Worm (Caenorhabditis elegans) whole organism, midembryonic: ENCODE measurements around the gene ceh-10.

ENCODE experiments used
- T22C8.4 ChIP-seq: fragments of 200-800 bp; sonication (Bioruptor generic); IDR thresholded peaks from 2 replicates; pipeline ENCODE4 v1.3.6; 2022; ENCODE audit warnings: missing genetic modification characterization, missing compliant biosample characterization
- cog-1 ChIP-seq: sonication (generic microtip); optimal IDR thresholded peaks from 2 replicates; lab custom pipeline; 2016; ENCODE audit warnings: missing genetic modification characterization, missing compliant biosample characterization
- flt-1 ChIP-seq: fragments of 200-800 bp; sonication (Bioruptor generic); IDR thresholded peaks from 2 replicates; pipeline ENCODE4 v1.3.6; 2022; ENCODE audit warnings: missing genetic modification characterization, missing compliant biosample characterization
- klf-2 ChIP-seq: fragments of 200-800 bp; sonication (Bioruptor generic); conservative IDR thresholded peaks from 2 replicates; pipeline ENCODE4 v1.3.6; 2022; ENCODE audit warnings: missing genetic modification reagents, missing genetic modification characterization, missing compliant biosample characterization
- med-1 ChIP-seq: sonication (generic microtip); optimal IDR thresholded peaks from 2 replicates; lab custom pipeline; 2017; ENCODE audit warnings: missing genetic modification characterization, mild to moderate bottlenecking, missing compliant biosample characterization, antibody characterized with exemption, missing genetic modification reagents; ENCODE audit not compliant: insufficient read depth
- ref-1 ChIP-seq: fragments of 200-800 bp; sonication (Bioruptor generic); conservative IDR thresholded peaks from 2 replicates; pipeline ENCODE4 v1.3.6; 2022; ENCODE audit warnings: missing genetic modification reagents, missing genetic modification characterization, missing compliant biosample characterization
- tab-1 ChIP-seq: fragments of 200-800 bp; sonication (Bioruptor generic); IDR thresholded peaks from 2 replicates; pipeline ENCODE4 v1.3.6; 2022; ENCODE audit warnings: missing genetic modification characterization, missing compliant biosample characterization
- ztf-23 ChIP-seq: fragments of 200-800 bp; sonication (Bioruptor generic); IDR thresholded peaks from 2 replicates; pipeline ENCODE4 v1.3.6; 2022; ENCODE audit warnings: missing genetic modification reagents, missing genetic modification characterization, missing compliant biosample characterization
- ztf-29 ChIP-seq: fragments of 200-800 bp; sonication (Bioruptor generic); IDR thresholded peaks from 2 replicates; pipeline ENCODE4 v1.3.6; 2022; ENCODE audit warnings: missing genetic modification reagents, missing genetic modification characterization, missing compliant biosample characterization

Gene ceh-10

ce11 chrIII:5840277-5840676, 41.4 kb downstream of the ceh-10 start:
- no peak for TF ChIP-seq ztf-23
- no peak for TF ChIP-seq ztf-29 (GFP tag; lab: Robert Waterston, UW)
- no peak for TF ChIP-seq tab-1 (GFP tag; lab: Robert Waterston, UW)
- no peak for TF ChIP-seq klf-2 (GFP tag; lab: Robert Waterston, UW)
- no peak for TF ChIP-seq ref-1 (GFP tag; lab: Robert Waterston, UW)
- TF ChIP-seq flt-1, result no peak
- TF ChIP-seq cog-1 (tag; lab: Kevin White, UChicago), result no peak
- TF ChIP-seq med-1 (GFP tag; lab: Kevin White, UChicago), result no peak
- no peak for TF ChIP-seq T22C8.4 (GFP tag; lab: Robert Waterston, UW)

ce11 chrIII:5840815-5841573, 42.1 kb downstream of the ceh-10 start:
- TF ChIP-seq T22C8.4 (GFP tag; lab: Robert Waterston, UW) (no peak), ztf-29 (GFP tag; lab: Robert Waterston, UW) (no peak), cog-1 (tag; lab: Kevin White, UChicago) (no peak), tab-1 (GFP tag; lab: Robert Waterston, UW) (no peak), ref-1 (GFP tag; lab: Robert Waterston, UW) (no peak), flt-1 (no peak), med-1 (GFP tag; lab: Kevin White, UChicago) (no peak), ztf-23 (no peak), klf-2 (GFP tag; lab: Robert Waterston, UW) (no peak)

DNA sequence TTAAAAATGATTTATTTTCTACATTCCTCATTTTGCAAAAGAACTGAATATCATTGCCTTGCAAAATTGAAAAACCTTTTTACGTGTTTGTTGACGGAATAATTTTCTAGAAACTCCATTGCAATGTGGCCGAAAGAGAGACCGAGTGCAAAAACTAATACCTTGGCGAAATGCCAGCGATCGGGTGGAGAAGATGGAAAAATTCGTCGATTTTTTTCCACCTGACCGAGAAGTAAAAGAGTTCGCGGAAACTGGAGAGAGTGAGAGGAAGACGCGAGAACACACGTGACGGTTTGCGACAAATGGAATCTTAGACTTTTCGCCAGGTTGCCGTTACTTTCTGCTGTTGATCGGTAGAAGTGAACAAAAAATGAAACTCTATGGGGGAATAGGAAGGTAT, 42.8 kb downstream of the ceh-10 start:
- TF ChIP-seq ztf-23, result no peak
- TF ChIP-seq T22C8.4 (GFP tag; lab: Robert Waterston, UW), result no peak

DNA sequence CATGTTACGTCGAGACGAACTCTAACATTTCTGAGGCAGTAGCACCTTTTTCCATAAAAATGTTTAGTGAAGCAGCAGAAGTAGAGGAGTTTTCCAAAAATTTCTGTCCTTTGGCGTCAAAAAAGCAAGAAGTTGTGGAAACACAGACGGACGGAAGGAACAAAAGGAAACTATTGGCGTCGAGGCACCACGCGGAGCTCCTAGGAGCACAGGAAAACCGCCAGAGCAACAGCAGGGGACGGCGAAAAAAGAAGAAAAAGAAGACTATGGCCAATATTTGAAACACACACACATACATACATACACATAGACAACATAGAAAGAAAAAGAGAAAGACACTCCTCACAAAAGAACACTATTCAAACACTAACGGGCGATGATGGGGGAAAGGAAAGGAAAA, 44.1 kb downstream of the ceh-10 start:
- TF ChIP-seq ref-1 (GFP tag; lab: Robert Waterston, UW) (no peak), T22C8.4 (GFP tag; lab: Robert Waterston, UW) (no peak), ztf-23 (no peak), flt-1 (no peak), cog-1 (tag; lab: Kevin White, UChicago) (no peak), klf-2 (GFP tag; lab: Robert Waterston, UW) (no peak)

ce11 chrIII:5843662-5844061, 44.8 kb downstream of the ceh-10 start:
- TF ChIP-seq ref-1 (GFP tag; lab: Robert Waterston, UW) (no peak), med-1 (GFP tag; lab: Kevin White, UChicago) (no peak), T22C8.4 (GFP tag; lab: Robert Waterston, UW) (no peak), flt-1 (no peak), ztf-29 (GFP tag; lab: Robert Waterston, UW) (no peak), klf-2 (GFP tag; lab: Robert Waterston, UW) (no peak), tab-1 (GFP tag; lab: Robert Waterston, UW) (no peak), ztf-23 (no peak), cog-1 (tag; lab: Kevin White, UChicago) (no peak)

DNA sequence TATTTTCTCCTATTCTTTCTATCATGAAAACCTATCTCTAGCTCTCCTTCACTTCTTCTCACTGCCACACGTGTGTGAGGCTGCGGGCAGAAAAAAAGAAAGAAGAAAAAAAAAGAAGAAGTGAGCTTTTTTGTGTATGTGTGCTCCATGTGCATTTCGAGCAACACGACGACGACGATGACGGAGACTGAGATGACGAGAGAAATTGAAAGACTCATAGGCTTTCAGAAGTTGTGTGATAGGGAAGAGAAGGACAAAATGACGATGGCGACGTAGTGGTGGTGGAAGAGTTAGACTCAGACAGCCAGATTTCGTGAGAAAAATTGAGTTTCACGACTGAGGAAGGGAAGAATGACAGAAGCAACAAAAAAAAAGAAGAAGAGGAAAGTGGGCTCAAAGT, 46.6 kb downstream of the ceh-10 start:
- TF ChIP-seq cog-1 (tag; lab: Kevin White, UChicago), result no peak
- no peak for TF ChIP-seq med-1 (GFP tag; lab: Kevin White, UChicago)
- no peak for TF ChIP-seq ztf-23
- TF ChIP-seq flt-1, result no peak
- no peak for TF ChIP-seq ztf-29 (GFP tag; lab: Robert Waterston, UW)
- TF ChIP-seq T22C8.4 (GFP tag; lab: Robert Waterston, UW), result no peak
- TF ChIP-seq ref-1 (GFP tag; lab: Robert Waterston, UW), result no peak
- no peak for TF ChIP-seq tab-1 (GFP tag; lab: Robert Waterston, UW)

DNA sequence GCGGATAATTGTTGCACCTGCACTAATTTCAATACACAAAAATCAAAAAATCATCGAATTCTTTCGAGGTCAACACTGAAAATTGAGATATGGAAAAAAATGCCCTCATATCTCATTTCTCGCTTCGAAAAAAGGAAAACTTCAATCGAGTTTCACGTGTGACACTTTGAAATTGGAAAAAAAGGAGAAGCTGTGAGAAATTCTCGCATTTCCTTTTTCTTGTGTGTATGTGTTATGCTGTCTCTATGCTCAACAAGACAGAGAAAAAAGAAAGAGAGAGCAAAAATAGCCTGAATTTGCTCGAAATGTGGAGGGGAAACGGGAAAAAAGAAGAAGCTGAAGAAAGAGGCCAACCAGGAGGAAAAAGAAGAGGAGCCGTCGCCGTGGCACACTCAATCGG, 47.6 kb downstream of the ceh-10 start:
- no peak for TF ChIP-seq cog-1 (tag; lab: Kevin White, UChicago)
- no peak for TF ChIP-seq klf-2 (GFP tag; lab: Robert Waterston, UW)
